Fruit fly (Drosophila melanogaster) whole organism, prepupa: Measurements from ENCODE around the gene Cyp4d21.

Source experiments
- CG15336 ChIP-seq: fragments of 200-800 bp; sonication (Bioruptor generic); IDR thresholded peaks from 2 replicates; pipeline ENCODE4 v1.3.6; 2022; ENCODE audit warnings: missing biosample characterization, missing genetic modification characterization
- CG4318 ChIP-seq: fragments of 200-800 bp; sonication (Bioruptor generic); optimal IDR thresholded peaks from 3 replicates; lab custom pipeline; 2017; ENCODE audit warnings: missing biosample characterization, mild to moderate bottlenecking, missing genetic modification characterization
- CG6163 ChIP-seq: fragments of 200-800 bp; sonication (Bioruptor generic); IDR thresholded peaks from 3 replicates; pipeline ENCODE4 v1.3.6; 2022; ENCODE audit warnings: missing biosample characterization, missing genetic modification characterization
- CG8632 ChIP-seq: fragments of 200-800 bp; sonication (Bioruptor generic); optimal IDR thresholded peaks from 3 replicates; lab custom pipeline; 2016; ENCODE audit warnings: missing biosample characterization, missing genetic modification characterization
- Eip93F ChIP-seq: fragments of 200-800 bp; sonication (Bioruptor generic); optimal IDR thresholded peaks from 2 replicates; lab custom pipeline; 2016; ENCODE audit warnings: missing biosample characterization, mild to moderate bottlenecking, missing genetic modification characterization
- eg ChIP-seq: fragments of 200-800 bp; sonication (Bioruptor generic); IDR thresholded peaks from 3 replicates; pipeline ENCODE4 v1.3.6; 2022; ENCODE audit warnings: missing biosample characterization, missing genetic modification characterization
- vri ChIP-seq: fragments of 200-800 bp; sonication (Bioruptor generic); optimal IDR thresholded peaks from 3 replicates; lab custom pipeline; 2016; ENCODE audit warnings: missing biosample characterization, mild to moderate bottlenecking, missing genetic modification characterization

dm6 chr2L:7611580-7611979 is 6.2 kb downstream of the Cyp4d21 start:
- TF ChIP-seq CG6163 (GFP tag; lab: Robert Waterston, UW) (peak; percentile 64; the same call in 2 of the 3 replicates), Eip93F (GFP tag; lab: Kevin White, UChicago) (no peak), CG15336 (GFP tag; lab: Robert Waterston, UW) (peak; percentile 76), CG8632 (peak; percentile 47), vri (GFP tag; lab: Kevin White, UChicago) (peak; percentile 20), eg (GFP tag; lab: Robert Waterston, UW) (peak; percentile 80), CG4318 (GFP tag; lab: Kevin White, UChicago) (peak; percentile 25)
